Worm (Caenorhabditis elegans): Measurements from ENCODE around the gene tmed-4.
A peak's percentile ranks its signal among the peaks of the same experiment; 100 is the strongest.

Gene tmed-4

ce11 chrV:19986788-19987187 lies 37.9 kb upstream of the tmed-4 start:
- TF ChIP-seq zag-1 (tag; optimal IDR thresholded peaks at IDR 0.05) (no peak), lin-35 (GFP tag; optimal IDR thresholded peaks at IDR 0.05) (no peak), efl-1 (optimal IDR thresholded peaks at IDR 0.05) (no peak), efl-1 (GFP tag; optimal IDR thresholded peaks at IDR 0.05 in 1 of 2) (peak in 1 of 2 experiments; percentile 24)

- TF ChIP-seq aha-1 (tag; optimal IDR thresholded peaks at IDR 0.05) (no peak), mdl-1 (tag; optimal IDR thresholded peaks at IDR 0.05) (no peak), F16B12.6 (tag; optimal IDR thresholded peaks at IDR 0.05) (no peak), zag-1 (tag; optimal IDR thresholded peaks at IDR 0.05) (no peak), nhr-77 (tag; optimal IDR thresholded peaks at IDR 0.05) (no peak), tlp-1 (tag; optimal IDR thresholded peaks at IDR 0.05) (no peak), pag-3 (tag; optimal IDR thresholded peaks at IDR 0.05; ENCODE audit: borderline replicate concordance, insufficient read depth) (no peak), unc-86 (tag; optimal IDR thresholded peaks at IDR 0.05) (no peak), C34B4.2 (tag; optimal IDR thresholded peaks at IDR 0.05) (no peak), nhr-71 (tag; optimal IDR thresholded peaks at IDR 0.05) (no peak), C16A3.4 (tag; optimal IDR thresholded peaks at IDR 0.05) (no peak), tbx-2 (tag; optimal IDR thresholded peaks at IDR 0.05) (no peak), jun-1 (tag; optimal IDR thresholded peaks at IDR 0.05) (no peak), snu-23 (GFP tag; optimal IDR thresholded peaks at IDR 0.05) (no peak), fkh-10 (GFP tag; optimal IDR thresholded peaks at IDR 0.05) (no peak), nhr-20 (tag; optimal IDR thresholded peaks at IDR 0.05) (no peak)
Measured at ce11 chrV:19986213-19986612, 37.3 kb upstream of the tmed-4 start, which contains the start of gene clec-260. clec-260 (minus strand) TSS chrV:19986313.

DNA sequence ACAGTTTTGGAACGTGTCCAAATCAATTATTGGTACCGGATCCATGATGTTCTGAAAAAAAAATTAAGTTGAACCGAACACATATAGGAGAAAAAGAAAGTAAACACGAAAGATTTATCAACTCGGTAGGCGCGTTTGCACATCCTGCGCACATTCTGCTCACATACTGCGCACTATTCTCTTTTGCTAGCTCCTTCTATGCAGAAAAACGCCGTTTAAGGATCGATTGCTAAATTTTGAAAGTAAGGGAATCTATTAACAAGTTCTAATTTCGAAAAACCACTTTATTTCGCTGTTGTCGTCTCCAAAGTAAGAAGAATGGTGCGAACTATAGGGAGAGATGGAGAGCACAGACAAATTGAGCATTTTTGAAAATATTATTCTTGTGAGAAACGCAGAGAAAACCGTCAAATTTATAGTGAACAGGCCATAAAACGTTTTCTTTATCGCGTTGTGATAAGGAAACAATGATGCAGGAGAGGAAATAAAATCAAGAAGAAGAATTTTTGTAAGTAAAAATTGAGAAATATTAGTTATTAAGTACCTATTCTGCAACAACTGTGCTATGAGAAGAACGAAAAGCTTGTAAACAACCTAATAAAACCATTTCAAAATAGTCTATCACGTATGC lies 33.1 kb upstream of the tmed-4 start, which contains the start of gene Y60A3A.24:
Gene Y60A3A.24 (minus strand): TSS at position 51 of the 631 bp plus-strand sequence.
- TF ChIP-seq elt-2 (tag; optimal IDR thresholded peaks at IDR 0.05) = peak; percentile 60
- TF ChIP-seq ceh-88 (GFP tag; IDR thresholded peaks at IDR 0.05) = no peak
- no peak for TF ChIP-seq efl-1 (optimal IDR thresholded peaks at IDR 0.05)
- peak in 1 of 2 experiments; percentile 47 for TF ChIP-seq efl-1 (GFP tag; optimal IDR thresholded peaks at IDR 0.05 in 1 of 2)
- no peak for TF ChIP-seq ztf-4 (tag; optimal IDR thresholded peaks at IDR 0.05)

DNA sequence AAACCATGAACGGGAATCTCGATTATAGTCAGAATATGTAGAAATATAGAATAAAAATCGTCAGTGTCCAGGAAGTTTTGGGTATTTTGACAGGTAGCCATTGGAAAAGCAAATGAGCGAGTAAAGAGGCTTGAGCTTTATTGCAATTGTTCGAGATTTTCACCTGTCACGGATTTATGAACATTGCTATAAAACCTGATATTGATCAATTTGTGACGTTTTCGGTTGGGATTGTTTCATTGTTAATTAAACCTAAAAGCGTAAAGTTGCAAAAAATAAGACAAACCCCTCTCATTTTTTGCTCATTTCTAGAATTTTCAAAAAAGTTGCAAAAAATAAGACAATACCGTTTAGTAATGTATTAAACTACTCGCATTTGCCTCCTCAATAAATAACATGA lies 29.3 kb upstream of the tmed-4 start, which contains the start of gene srh-183:
Gene srh-183 (minus strand): TSS at position 101 of the 400 bp plus-strand sequence.
- TF ChIP-seq aha-1 (tag; optimal IDR thresholded peaks at IDR 0.05) = no peak
- TF ChIP-seq ces-1 (GFP tag; optimal IDR thresholded peaks at IDR 0.05) = no peak
- no peak for TF ChIP-seq mep-1 (tag; optimal IDR thresholded peaks at IDR 0.05)
- no peak for TF ChIP-seq fkh-4 (tag; optimal IDR thresholded peaks at IDR 0.05; ENCODE audit: borderline replicate concordance)
- TF ChIP-seq unc-62 (GFP tag; optimal IDR thresholded peaks at IDR 0.05) = no peak
- no peak for TF ChIP-seq sptf-1 (tag; optimal IDR thresholded peaks at IDR 0.05)
- no peak for TF ChIP-seq lin-15B (tag; optimal IDR thresholded peaks at IDR 0.05)

- no peak for TF ChIP-seq nhr-77 (tag; optimal IDR thresholded peaks at IDR 0.05)
Measured at ce11 chrV:19972984-19973383, 24.1 kb upstream of the tmed-4 start, which contains the start of gene srh-173. srh-173 (plus strand) TSS chrV:19973284.

ce11 chrV:19965626-19966025 lies 16.7 kb upstream of the tmed-4 start, which contains the start of gene srh-171:
srh-171 (plus strand) TSS chrV:19965700.
- TF ChIP-seq efl-1 (optimal IDR thresholded peaks at IDR 0.05) = no peak
- peak in 1 of 2 experiments; percentile 69 for TF ChIP-seq efl-1 (GFP tag; optimal IDR thresholded peaks at IDR 0.05 in 1 of 2)
- no peak for TF ChIP-seq ceh-82 (tag; optimal IDR thresholded peaks at IDR 0.05)
- TF ChIP-seq C34B4.2 (tag; optimal IDR thresholded peaks at IDR 0.05) = no peak

- TF ChIP-seq lsy-2 (tag; optimal IDR thresholded peaks at IDR 0.05) = no peak
- TF ChIP-seq hlh-4 (tag; optimal IDR thresholded peaks at IDR 0.05) = no peak
- no peak for TF ChIP-seq nhr-84 (tag; optimal IDR thresholded peaks at IDR 0.05)
- no peak for TF ChIP-seq nhr-47 (tag; optimal IDR thresholded peaks at IDR 0.05)
- TF ChIP-seq unc-130 (tag; optimal IDR thresholded peaks at IDR 0.05) = no peak
- no peak for TF ChIP-seq ceh-8 (GFP tag; optimal IDR thresholded peaks at IDR 0.05)
- no peak for TF ChIP-seq snu-23 (GFP tag; optimal IDR thresholded peaks at IDR 0.05)
- no peak for TF ChIP-seq aly-2 (tag; optimal IDR thresholded peaks at IDR 0.05)
- TF ChIP-seq unc-86 (tag; optimal IDR thresholded peaks at IDR 0.05) = no peak
- no peak for TF ChIP-seq nhr-19 (GFP tag; conservative IDR thresholded peaks at IDR 0.05)
- TF ChIP-seq fkh-8 (tag; optimal IDR thresholded peaks at IDR 0.05) = no peak
- TF ChIP-seq grh-1 (GFP tag; IDR thresholded peaks at IDR 0.05) = no peak
Measured at ce11 chrV:19961971-19962370, 13.1 kb upstream of the tmed-4 start.

All from whole organism, L1 larva.